Fruit fly (Drosophila melanogaster) whole organism: ENCODE measurements around the gene CG7509.

Experiments
- CG8478 ChIP-seq: fragments of >200 bp; optimal IDR thresholded peaks from 2 replicates; lab custom pipeline; 2018; ENCODE audit warnings: inconsistent platforms
- Dll ChIP-seq: fragments of >200 bp; optimal IDR thresholded peaks from 2 replicates; lab custom pipeline; 2017
- EcR ChIP-seq, 2 experiments: fragments of >200 bp; optimal IDR thresholded peaks; 2 replicates each; lab custom pipeline; 2017; ENCODE audit warnings: missing biosample characterization in 2 of 2, missing genetic modification characterization in 2 of 2, missing genetic modification reagents in 2 of 2
- pan ChIP-seq: fragments of >200 bp; optimal IDR thresholded peaks from 2 replicates; lab custom pipeline; 2017
- psq ChIP-seq: fragments of >200 bp; optimal IDR thresholded peaks from 2 replicates; lab custom pipeline; 2017
- usp ChIP-seq: fragments of >200 bp; optimal IDR thresholded peaks from 2 replicates; lab custom pipeline; 2017; ENCODE audit warnings: missing biosample characterization, missing genetic modification characterization, mixed read lengths

The CG7509 gene

dm6 chr3L:4805174-4805573 is at the start of gene CG7509:
Gene CG7509, minus strand, starts transcription at chr3L:4805274.
- no peak for TF ChIP-seq Dll (lab: Kevin White, UChicago)

DNA sequence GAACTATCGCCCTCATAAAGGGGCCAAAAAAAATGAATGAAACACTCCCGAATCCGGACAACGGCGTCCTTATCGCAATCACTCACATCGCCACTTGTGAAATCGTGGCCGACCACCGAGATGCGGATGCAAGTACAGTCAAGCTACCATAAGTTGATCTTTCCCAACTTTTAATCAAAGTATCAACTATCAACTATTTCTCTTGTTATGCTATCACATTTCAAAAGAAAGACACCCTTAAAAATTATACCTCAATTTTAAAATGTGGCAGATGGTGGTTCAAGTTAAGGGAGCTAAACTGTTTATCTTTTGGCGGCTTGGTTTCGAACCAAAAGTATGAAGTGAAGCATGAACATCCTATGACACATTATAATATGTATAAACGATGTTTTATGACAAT is 49.1 kb upstream of the CG7509 start:
- TF ChIP-seq usp (GFP tag; lab: Kevin White, UChicago), result no peak
- no peak for TF ChIP-seq pan
- TF ChIP-seq Dll (lab: Kevin White, UChicago), result no peak

DNA sequence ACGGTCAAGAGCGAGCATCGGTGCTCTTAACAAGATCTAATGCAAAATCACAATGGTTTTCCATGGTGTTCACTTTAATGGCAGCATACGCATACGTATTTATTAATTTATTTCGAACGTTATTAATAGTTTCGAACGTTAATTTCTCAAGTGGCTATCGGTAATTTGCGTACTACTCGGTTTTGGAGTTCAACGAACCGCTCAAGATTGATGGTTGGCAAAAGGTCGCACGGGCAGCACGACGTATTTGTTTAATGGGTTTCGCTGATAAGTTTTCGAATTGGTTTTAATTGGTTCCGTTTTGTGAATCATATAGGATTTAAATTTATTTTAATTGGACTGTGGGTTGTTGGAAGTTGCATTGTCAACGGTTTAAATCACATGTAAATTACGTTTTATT is 48.0 kb upstream of the CG7509 start:
- TF ChIP-seq usp (GFP tag; lab: Kevin White, UChicago) (no peak), EcR (GFP tag; optimal IDR thresholded peaks at IDR 0.05; lab: Kevin White, UChicago) (no peak), pan (no peak), Dll (lab: Kevin White, UChicago) (no peak), CG8478 (lab: Kevin White, UChicago) (no peak), psq (lab: Kevin White, UChicago) (no peak)

DNA sequence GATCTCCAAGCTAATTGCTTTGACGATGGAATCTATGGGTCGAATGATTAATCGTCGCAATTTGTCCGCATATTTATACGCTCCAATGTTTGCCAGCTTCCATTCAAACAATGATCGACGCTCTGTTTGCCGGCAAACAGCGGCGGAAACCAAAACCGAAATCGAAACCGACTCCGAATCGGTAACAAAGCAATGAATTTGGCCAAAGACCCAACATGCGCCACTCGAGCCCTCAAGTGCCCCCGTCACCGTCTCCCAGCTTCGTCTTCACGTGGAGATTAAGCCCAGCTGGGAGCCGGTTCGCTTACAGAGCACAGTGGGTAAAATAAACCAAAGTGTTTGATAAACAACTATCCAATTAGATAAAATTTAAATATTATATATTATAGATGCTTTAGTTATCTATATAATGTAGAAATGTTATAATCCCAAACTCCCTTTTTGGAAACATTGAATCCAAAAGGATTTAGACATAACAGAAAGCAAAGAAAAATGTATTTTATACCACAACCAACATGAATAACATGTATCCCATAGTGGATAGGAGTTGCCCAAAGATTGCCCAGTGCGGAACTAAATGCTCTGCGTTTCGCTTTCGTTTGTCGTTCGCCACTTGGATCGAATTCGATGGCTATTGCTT is 47.5 kb upstream of the CG7509 start, which contains the start of gene CG32237:
CG32237 (minus strand) TSS at position 51 of the 640 bp plus-strand sequence.
- no peak for TF ChIP-seq pan
- TF ChIP-seq usp (GFP tag; lab: Kevin White, UChicago), result no peak

- TF ChIP-seq EcR (GFP tag; optimal IDR thresholded peaks at IDR 0.05; lab: Kevin White, UChicago), result no peak
- TF ChIP-seq pan, result no peak
- TF ChIP-seq CG8478 (lab: Kevin White, UChicago), result no peak
- no peak for TF ChIP-seq usp (GFP tag; lab: Kevin White, UChicago)
- TF ChIP-seq psq (lab: Kevin White, UChicago), result no peak
- TF ChIP-seq Dll (lab: Kevin White, UChicago), result no peak
Measured at dm6 chr3L:4848066-4848465, 43.0 kb upstream of the CG7509 start.

- no peak for TF ChIP-seq CG8478 (lab: Kevin White, UChicago)
Measured at dm6 chr3L:4844792-4845191, 39.7 kb upstream of the CG7509 start.

- TF ChIP-seq Dll (lab: Kevin White, UChicago) (no peak), EcR (GFP tag; optimal IDR thresholded peaks at IDR 0.05; lab: Kevin White, UChicago) (no peak), psq (lab: Kevin White, UChicago) (no peak), pan (no peak), usp (GFP tag; lab: Kevin White, UChicago) (no peak), CG8478 (lab: Kevin White, UChicago) (no peak)
Measured at dm6 chr3L:4843428-4843827, 38.4 kb upstream of the CG7509 start.

DNA sequence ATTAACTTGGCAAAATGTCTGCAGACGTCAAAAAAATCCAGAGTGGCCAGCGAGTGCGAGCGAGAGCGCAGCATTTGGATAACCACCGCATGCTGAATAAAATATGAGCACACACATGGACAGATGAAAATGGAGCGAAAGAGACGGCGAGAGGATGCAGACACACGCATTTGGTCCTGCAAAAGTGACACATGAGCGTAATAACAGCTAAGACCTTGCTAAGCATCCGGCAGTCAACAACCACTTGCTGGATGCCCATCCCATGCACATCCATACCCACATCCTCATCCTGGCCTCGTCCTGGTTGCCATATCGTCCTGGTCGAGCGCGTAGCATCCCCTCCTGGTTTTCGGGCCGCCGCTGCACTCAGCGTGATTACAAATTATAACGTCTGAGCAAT is 37.6 kb upstream of the CG7509 start:
- TF ChIP-seq CG8478 (lab: Kevin White, UChicago), result no peak
- TF ChIP-seq Dll (lab: Kevin White, UChicago), result no peak
- no peak for TF ChIP-seq EcR (GFP tag; optimal IDR thresholded peaks at IDR 0.05; lab: Kevin White, UChicago)
- TF ChIP-seq pan, result no peak
- no peak for TF ChIP-seq usp (GFP tag; lab: Kevin White, UChicago)
- TF ChIP-seq psq (lab: Kevin White, UChicago), result no peak

DNA sequence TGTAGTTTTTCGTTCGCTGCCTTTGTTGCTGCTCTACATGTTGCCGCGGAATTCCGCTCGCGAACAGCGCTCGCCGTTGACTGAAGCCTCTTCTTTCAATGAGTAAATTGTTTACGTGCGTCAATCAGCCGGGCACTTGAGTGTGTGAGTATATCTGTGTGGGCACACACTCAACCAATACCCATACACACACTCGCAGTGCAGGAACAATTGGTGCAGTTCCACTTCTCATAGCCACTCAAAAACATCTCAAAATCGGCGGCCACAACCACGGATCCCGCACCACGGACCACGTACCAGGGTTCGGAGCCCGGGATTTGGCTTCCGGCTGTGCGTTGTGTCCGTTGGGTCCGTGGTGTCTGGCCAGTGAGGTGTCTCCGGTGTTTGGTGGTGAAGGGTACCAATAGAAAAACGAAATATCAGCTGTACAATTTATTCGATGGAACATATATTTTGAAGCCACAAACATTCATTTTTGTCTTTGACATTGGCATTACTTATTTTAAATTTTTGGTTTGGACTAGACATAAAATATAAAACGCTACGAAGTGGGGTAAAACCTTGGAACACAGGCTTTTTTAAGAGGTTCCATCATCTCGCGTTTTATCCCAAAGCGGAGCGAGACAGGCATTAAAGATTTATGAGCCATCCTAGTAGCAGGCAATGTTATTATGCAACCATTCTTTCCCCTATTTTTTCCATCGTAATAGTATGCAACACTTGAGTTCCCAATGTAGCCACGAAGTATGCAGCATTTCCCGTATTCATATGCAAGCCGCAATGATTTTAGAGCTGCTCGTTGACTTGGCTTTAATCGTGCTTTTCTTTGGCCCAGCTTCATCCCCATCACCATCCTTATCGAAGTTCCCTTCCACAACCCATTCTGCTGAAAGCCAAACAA is 35.2 kb upstream of the CG7509 start, which contains the start of gene CG13707:
CG13707 (minus strand) TSS at position 70 of the 901 bp plus-strand sequence.
- TF ChIP-seq pan, result no peak
- no peak for TF ChIP-seq CG8478 (lab: Kevin White, UChicago)
- TF ChIP-seq usp (GFP tag; lab: Kevin White, UChicago), result no peak
- no peak for TF ChIP-seq Dll (lab: Kevin White, UChicago)
- TF ChIP-seq psq (lab: Kevin White, UChicago), result no peak
- no peak for TF ChIP-seq EcR (GFP tag; optimal IDR thresholded peaks at IDR 0.05; lab: Kevin White, UChicago)

DNA sequence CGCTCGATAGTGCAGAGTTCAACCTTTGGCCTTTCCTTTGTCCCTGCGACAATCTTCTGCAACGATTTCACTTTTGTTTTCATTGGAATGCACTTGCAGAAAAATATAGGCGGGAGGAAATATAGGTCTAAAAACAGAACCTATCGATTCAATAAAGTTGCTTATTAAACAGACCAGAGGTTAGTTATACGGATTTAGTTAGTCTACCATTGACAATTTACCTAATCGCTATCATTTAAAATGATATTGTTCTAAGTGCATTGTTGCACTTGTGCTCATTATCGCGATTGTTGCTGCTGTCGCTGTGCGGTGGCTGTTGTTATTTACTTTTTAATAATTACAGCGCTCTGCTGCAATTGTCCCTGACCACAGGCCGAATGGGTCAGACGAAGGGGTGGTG is 31.3 kb upstream of the CG7509 start:
- no peak for TF ChIP-seq usp (GFP tag; lab: Kevin White, UChicago)
- no peak for TF ChIP-seq CG8478 (lab: Kevin White, UChicago)
- TF ChIP-seq psq (lab: Kevin White, UChicago), result no peak
- no peak for TF ChIP-seq pan
- TF ChIP-seq EcR (GFP tag; optimal IDR thresholded peaks at IDR 0.05; lab: Kevin White, UChicago), result no peak
- TF ChIP-seq Dll (lab: Kevin White, UChicago), result no peak

dm6 chr3L:4835005-4835404 is 29.9 kb upstream of the CG7509 start:
- TF ChIP-seq usp (GFP tag; lab: Kevin White, UChicago) (no peak), psq (lab: Kevin White, UChicago) (no peak), CG8478 (lab: Kevin White, UChicago) (no peak), pan (no peak), Dll (lab: Kevin White, UChicago) (no peak), EcR (GFP tag; optimal IDR thresholded peaks at IDR 0.05; lab: Kevin White, UChicago) (no peak)

dm6 chr3L:4833491-4833890 is 28.4 kb upstream of the CG7509 start, which contains the start of gene CG13708:
Gene CG13708, minus strand, starts transcription at chr3L:4833591.
- no peak for TF ChIP-seq psq (lab: Kevin White, UChicago)
- TF ChIP-seq pan, result no peak
- no peak for TF ChIP-seq EcR (GFP tag; optimal IDR thresholded peaks at IDR 0.05; lab: Kevin White, UChicago)
- TF ChIP-seq Dll (lab: Kevin White, UChicago), result no peak
- no peak for TF ChIP-seq CG8478 (lab: Kevin White, UChicago)
- TF ChIP-seq usp (GFP tag; lab: Kevin White, UChicago), result no peak
